Worm (Caenorhabditis elegans) whole organism, young adult: ENCODE data around the gene D2089.8.

Source experiments
- B0019.2 ChIP-seq: fragments of 200-800 bp; sonication (Bioruptor generic); conservative IDR thresholded peaks from 2 replicates; pipeline ENCODE4 v1.3.6; 2022; ENCODE audit warnings: missing genetic modification reagents, missing genetic modification characterization, missing compliant biosample characterization
- B0336.3 ChIP-seq: fragments of 200-800 bp; sonication (Bioruptor generic); IDR thresholded peaks from 2 replicates; pipeline ENCODE4 v1.3.6; 2022; ENCODE audit warnings: missing genetic modification characterization, missing compliant biosample characterization
- T26A5.8 ChIP-seq: sonication (generic microtip); optimal IDR thresholded peaks from 2 replicates; lab custom pipeline; 2016; ENCODE audit warnings: missing genetic modification characterization, missing compliant biosample characterization
- Y95B8A.8 ChIP-seq: fragments of 200-800 bp; sonication (Bioruptor generic); IDR thresholded peaks from 2 replicates; pipeline ENCODE4 v1.3.6; 2022; ENCODE audit warnings: missing genetic modification reagents, missing genetic modification characterization, missing compliant biosample characterization
- let-526 ChIP-seq: fragments of 200-800 bp; sonication (Bioruptor generic); IDR thresholded peaks from 2 replicates; pipeline ENCODE4 v1.3.6; 2022; ENCODE audit warnings: missing genetic modification reagents, missing genetic modification characterization, missing compliant biosample characterization
- mes-4 ChIP-seq: sonication (generic microtip); optimal IDR thresholded peaks from 2 replicates; lab custom pipeline; 2016; ENCODE audit warnings: missing genotype, missing genetic modification characterization, missing compliant biosample characterization
- pbrm-1 ChIP-seq: fragments of 200-800 bp; sonication (Bioruptor generic); IDR thresholded peaks from 2 replicates; pipeline ENCODE4 v1.3.6; 2022; ENCODE audit warnings: missing genetic modification reagents, missing genetic modification characterization, missing compliant biosample characterization
- repo-1 ChIP-seq: sonication (generic microtip); optimal IDR thresholded peaks from 2 replicates; lab custom pipeline; 2017; ENCODE audit warnings: mild to moderate bottlenecking, missing genetic modification characterization, missing compliant biosample characterization
- sea-2 ChIP-seq: fragments of 200-800 bp; sonication (Bioruptor generic); IDR thresholded peaks from 2 replicates; pipeline ENCODE4 v1.3.6; 2022; ENCODE audit warnings: missing genetic modification characterization, missing compliant biosample characterization
- snpc-4 ChIP-seq, 5 experiments: fragments of 150-350 bp in 1 of 5; sonication (generic microtip) in 4 of 5; optimal IDR thresholded peaks; 2 replicates each; lab custom pipeline; 2014 to 2018; ENCODE audit warnings: missing genetic modification characterization in 5 of 5, missing biosample characterization in 3 of 5, antibody characterized with exemption in 2 of 5, mild to moderate bottlenecking in 2 of 5, missing compliant biosample characterization in 2 of 5, missing genotype in 2 of 5, moderate library complexity in 2 of 5, missing genetic modification reagents in 1 of 5
- unc-62 ChIP-seq: fragments of 150-350 bp; optimal IDR thresholded peaks from 2 replicates; lab custom pipeline; 2014; ENCODE audit warnings: missing biosample characterization, missing genetic modification reagents, missing genetic modification characterization

ce11 chrII:10612743-10613142, 49.8 kb downstream of the D2089.8 start, which contains the start of gene C14A4.12:
- TF ChIP-seq unc-62 (GFP tag; lab: Kevin White, UChicago): no peak
- no peak for TF ChIP-seq snpc-4 (GFP tag; optimal IDR thresholded peaks at IDR 0.05; lab: Kevin White, UChicago)
- TF ChIP-seq snpc-4 (tag; optimal IDR thresholded peaks at IDR 0.05; lab: Kevin White, UChicago): no peak
- TF ChIP-seq mes-4 (tag; lab: Kevin White, UChicago): no peak
- TF ChIP-seq let-526 (GFP tag; lab: Robert Waterston, UW): no peak
- TF ChIP-seq Y95B8A.8 (GFP tag; lab: Robert Waterston, UW): no peak
- TF ChIP-seq B0336.3: no peak
- no peak for TF ChIP-seq B0019.2 (GFP tag; lab: Robert Waterston, UW)
- no peak for TF ChIP-seq pbrm-1 (GFP tag; lab: Robert Waterston, UW)
- no peak for TF ChIP-seq sea-2 (GFP tag; lab: Robert Waterston, UW)
- no peak for TF ChIP-seq repo-1 (tag; lab: Kevin White, UChicago)
- TF ChIP-seq T26A5.8: no peak
